Fruit fly (Drosophila melanogaster) whole organism, embryonic: ENCODE data around the gene Mlc1.

ENCODE experiments used
- C15 ChIP-seq: fragments of 200-800 bp; sonication (Bioruptor generic); IDR thresholded peaks from 3 replicates; pipeline ENCODE4 v1.3.6; 2022; ENCODE audit warnings: missing biosample characterization, missing genetic modification characterization
- CG1024 ChIP-seq: fragments of 200-800 bp; sonication (Bioruptor generic); IDR thresholded peaks from 2 replicates; pipeline ENCODE4 v1.3.6; 2022; ENCODE audit warnings: missing biosample characterization, missing genetic modification characterization
- CG10274 ChIP-seq: fragments of 200-800 bp; sonication (Bioruptor generic); optimal IDR thresholded peaks from 3 replicates; lab custom pipeline; 2017; ENCODE audit warnings: missing biosample characterization, mild to moderate bottlenecking, missing genetic modification characterization
- CG10431 ChIP-seq: fragments of 200-800 bp; sonication (Bioruptor generic); optimal IDR thresholded peaks from 3 replicates; lab custom pipeline; 2018; ENCODE audit warnings: missing biosample characterization, mild to moderate bottlenecking, missing genetic modification characterization
- CG10565 ChIP-seq: fragments of 200-800 bp; sonication (Bioruptor generic); optimal IDR thresholded peaks from 3 replicates; lab custom pipeline; 2016; ENCODE audit warnings: missing biosample characterization, mild to moderate bottlenecking, missing genetic modification characterization
- CG11695 ChIP-seq: fragments of 200-800 bp; sonication (Bioruptor generic); IDR thresholded peaks from 3 replicates; pipeline ENCODE4 v1.3.6; 2022; ENCODE audit warnings: missing biosample characterization, missing genetic modification characterization
- CG12744 ChIP-seq: fragments of 200-800 bp; sonication (Bioruptor generic); optimal IDR thresholded peaks from 2 replicates; lab custom pipeline; 2016; ENCODE audit warnings: missing biosample characterization, missing genetic modification characterization
- CG13424 ChIP-seq: fragments of 200-800 bp; sonication (Bioruptor generic); optimal IDR thresholded peaks from 2 replicates; lab custom pipeline; 2019; ENCODE audit warnings: missing biosample characterization, mild to moderate bottlenecking, missing genetic modification characterization, moderate library complexity
- CG13894 ChIP-seq: fragments of 200-800 bp; sonication (Bioruptor generic); optimal IDR thresholded peaks from 3 replicates; lab custom pipeline; 2018; ENCODE audit warnings: missing biosample characterization, mild to moderate bottlenecking, missing genetic modification characterization, moderate library complexity
- CG14860 ChIP-seq: fragments of 200-800 bp; sonication (Bioruptor generic); IDR thresholded peaks from 3 replicates; pipeline ENCODE4 v1.3.6; 2022; ENCODE audit warnings: missing biosample characterization, missing genetic modification characterization; ENCODE audit not compliant: partially characterized antibody
- CG17912 ChIP-seq: fragments of 200-800 bp; sonication (Bioruptor generic); optimal IDR thresholded peaks from 2 replicates; lab custom pipeline; 2018; ENCODE audit warnings: missing biosample characterization, mild to moderate bottlenecking, missing genetic modification characterization
- CG18011 ChIP-seq: fragments of 200-800 bp; sonication (Bioruptor generic); optimal IDR thresholded peaks from 2 replicates; lab custom pipeline; 2017; ENCODE audit warnings: missing biosample characterization, missing genetic modification characterization, mild to moderate bottlenecking, moderate library complexity, missing genotype
- CG1832 ChIP-seq: fragments of 200-800 bp; sonication (Bioruptor generic); optimal IDR thresholded peaks from 2 replicates; lab custom pipeline; 2017; ENCODE audit warnings: missing biosample characterization, mild to moderate bottlenecking, missing genetic modification characterization, inconsistent platforms
- CG2875 ChIP-seq: fragments of 200-800 bp; sonication (Bioruptor generic); optimal IDR thresholded peaks from 2 replicates; lab custom pipeline; 2017; ENCODE audit warnings: missing biosample characterization, mild to moderate bottlenecking, missing genetic modification characterization, missing genetic modification reagents
- CG3065 ChIP-seq: fragments of 200-800 bp; sonication (Bioruptor generic); optimal IDR thresholded peaks from 2 replicates; lab custom pipeline; 2016; ENCODE audit warnings: missing biosample characterization, missing genetic modification characterization
- CG31224 ChIP-seq: fragments of 200-800 bp; sonication (Bioruptor generic); IDR thresholded peaks from 2 replicates; pipeline ENCODE4 v1.3.6; 2022; ENCODE audit warnings: missing biosample characterization, missing genetic modification characterization
- CG3163 ChIP-seq: fragments of 200-800 bp; sonication (Bioruptor generic); optimal IDR thresholded peaks from 3 replicates; lab custom pipeline; 2016; ENCODE audit warnings: missing biosample characterization, missing genetic modification characterization
- CG4730 ChIP-seq: fragments of 200-800 bp; sonication (Bioruptor generic); IDR thresholded peaks from 2 replicates; pipeline ENCODE4 v1.3.6; 2022; ENCODE audit warnings: missing biosample characterization, missing genetic modification characterization
- CG5245 ChIP-seq: fragments of 200-800 bp; sonication (Bioruptor generic); optimal IDR thresholded peaks from 3 replicates; lab custom pipeline; 2016; ENCODE audit warnings: missing biosample characterization, missing genetic modification characterization
- CG7556 ChIP-seq: fragments of 200-800 bp; sonication (Bioruptor generic); optimal IDR thresholded peaks from 2 replicates; lab custom pipeline; 2017; ENCODE audit warnings: missing biosample characterization, mild to moderate bottlenecking, missing genetic modification characterization
- CG7839 ChIP-seq: fragments of 200-800 bp; sonication (Bioruptor generic); optimal IDR thresholded peaks from 3 replicates; lab custom pipeline; 2018; ENCODE audit warnings: missing biosample characterization, mild to moderate bottlenecking, missing genetic modification characterization, moderate library complexity
- CG7928 ChIP-seq: fragments of 200-800 bp; sonication (Bioruptor generic); optimal IDR thresholded peaks from 2 replicates; lab custom pipeline; 2017; ENCODE audit warnings: missing biosample characterization, mild to moderate bottlenecking, missing genetic modification characterization
- CG8290 ChIP-seq, 3 experiments: fragments of 200-800 bp; sonication (Bioruptor generic); optimal IDR thresholded peaks; 2 replicates each; lab custom pipeline; 2016 to 2019; ENCODE audit warnings: missing biosample characterization in 3 of 3, missing genetic modification characterization in 3 of 3, mild to moderate bottlenecking in 2 of 3, moderate library complexity in 1 of 3
- CG8478 ChIP-seq: fragments of >200 bp; optimal IDR thresholded peaks from 2 replicates; lab custom pipeline; 2018
- CG9215 ChIP-seq: fragments of 200-800 bp; sonication (Bioruptor generic); IDR thresholded peaks from 2 replicates; pipeline ENCODE4 v1.3.6; 2022; ENCODE audit warnings: missing biosample characterization, missing genetic modification characterization
- CG9876 ChIP-seq: fragments of 200-800 bp; sonication (Bioruptor generic); optimal IDR thresholded peaks from 2 replicates; lab custom pipeline; 2016; ENCODE audit warnings: missing biosample characterization, missing genetic modification characterization
- Dek ChIP-seq: fragments of 200-800 bp; sonication (Bioruptor generic); optimal IDR thresholded peaks from 3 replicates; lab custom pipeline; 2019; ENCODE audit warnings: missing biosample characterization, mild to moderate bottlenecking, missing genetic modification characterization, moderate library complexity
- Elba2 ChIP-seq: fragments of 200-800 bp; sonication (Bioruptor generic); optimal IDR thresholded peaks from 3 replicates; lab custom pipeline; 2016; ENCODE audit warnings: missing biosample characterization, missing genetic modification characterization
- Ets65A ChIP-seq: fragments of 200-800 bp; sonication (Bioruptor generic); peaks from one replicate; lab custom pipeline; 2016; ENCODE audit warnings: missing biosample characterization, missing genetic modification characterization
- HLH4C ChIP-seq: fragments of 200-800 bp; sonication (Bioruptor generic); IDR thresholded peaks from 3 replicates; pipeline ENCODE4 v1.3.6; 2022; ENCODE audit warnings: missing biosample characterization, missing genetic modification characterization; ENCODE audit not compliant: partially characterized antibody
- Lpt ChIP-seq: fragments of >200 bp; optimal IDR thresholded peaks from 2 replicates; lab custom pipeline; 2018; ENCODE audit warnings: missing biosample characterization, missing genetic modification characterization
- Meics ChIP-seq: fragments of 200-800 bp; sonication (Bioruptor generic); optimal IDR thresholded peaks from 2 replicates; lab custom pipeline; 2017; ENCODE audit warnings: missing biosample characterization, mild to moderate bottlenecking, missing genetic modification characterization
- Myb ChIP-seq: fragments of 200-800 bp; sonication (Bioruptor generic); optimal IDR thresholded peaks from 2 replicates; lab custom pipeline; 2016; ENCODE audit warnings: missing biosample characterization, missing genetic modification characterization
- Neu2 ChIP-seq: fragments of 200-800 bp; sonication (Bioruptor generic); optimal IDR thresholded peaks from 3 replicates; lab custom pipeline; 2016; ENCODE audit warnings: missing biosample characterization, missing genetic modification characterization, borderline replicate concordance
- NfI ChIP-seq: fragments of 200-800 bp; sonication (Bioruptor generic); optimal IDR thresholded peaks from 3 replicates; lab custom pipeline; 2018; ENCODE audit warnings: missing biosample characterization, mild to moderate bottlenecking, missing genetic modification characterization, moderate library complexity
- Rx ChIP-seq: fragments of 200-800 bp; sonication (Bioruptor generic); IDR thresholded peaks from 2 replicates; pipeline ENCODE4 v1.3.6; 2022; ENCODE audit warnings: missing biosample characterization, missing genetic modification characterization
- Sox102F ChIP-seq: fragments of 200-800 bp; sonication (Bioruptor generic); optimal IDR thresholded peaks from 2 replicates; lab custom pipeline; 2018; ENCODE audit warnings: missing biosample characterization, mild to moderate bottlenecking, missing genetic modification characterization, moderate library complexity
- Sry-δ ChIP-seq: fragments of 200-800 bp; sonication (Bioruptor generic); optimal IDR thresholded peaks from 2 replicates; lab custom pipeline; 2016; ENCODE audit warnings: missing biosample characterization, missing genetic modification characterization
- ara ChIP-seq: fragments of 200-800 bp; sonication (Bioruptor generic); IDR thresholded peaks from 2 replicates; pipeline ENCODE4 v1.3.6; 2022; ENCODE audit warnings: missing biosample characterization, missing genetic modification characterization
- chif ChIP-seq, 2 experiments: fragments of 200-800 bp; sonication (Bioruptor generic); optimal IDR thresholded peaks; 3 replicates each; lab custom pipeline; 2016; ENCODE audit warnings: missing biosample characterization in 2 of 2, missing genetic modification characterization in 2 of 2
- chn ChIP-seq: fragments of 200-800 bp; sonication (Bioruptor generic); optimal IDR thresholded peaks from 2 replicates; lab custom pipeline; 2016; ENCODE audit warnings: missing biosample characterization, missing genetic modification characterization
- fd64A ChIP-seq: fragments of 200-800 bp; sonication (Bioruptor generic); optimal IDR thresholded peaks from 3 replicates; lab custom pipeline; 2018; ENCODE audit warnings: missing biosample characterization, mild to moderate bottlenecking, missing genetic modification characterization
- gem ChIP-seq: fragments of 200-800 bp; sonication (Bioruptor generic); optimal IDR thresholded peaks from 2 replicates; lab custom pipeline; 2019; ENCODE audit warnings: missing biosample characterization, mild to moderate bottlenecking, missing genetic modification characterization, moderate library complexity
- inv ChIP-seq: fragments of 200-800 bp; sonication (Bioruptor generic); IDR thresholded peaks from 2 replicates; pipeline ENCODE4 v1.3.6; 2022; ENCODE audit warnings: missing biosample characterization, missing genetic modification characterization; ENCODE audit not compliant: partially characterized antibody
- nau ChIP-seq: fragments of 200-800 bp; sonication (Bioruptor generic); optimal IDR thresholded peaks from 3 replicates; lab custom pipeline; 2017; ENCODE audit warnings: missing biosample characterization, mild to moderate bottlenecking, missing genetic modification characterization, missing genetic modification reagents
- pfk ChIP-seq: fragments of 200-800 bp; sonication (Bioruptor generic); optimal IDR thresholded peaks from 2 replicates; lab custom pipeline; 2018; ENCODE audit warnings: missing biosample characterization, mild to moderate bottlenecking, missing genetic modification characterization, moderate library complexity
- sc ChIP-seq, 3 experiments: fragments of >200 bp in 2 of 3; fragments of 200-800 bp in 1 of 3; sonication (Bioruptor generic) in 1 of 3; optimal IDR thresholded peaks; 2 replicates in 2 of 3; 3 replicates in 1 of 3; lab custom pipeline; 2017; ENCODE audit warnings: mild to moderate bottlenecking in 1 of 3, missing biosample characterization in 1 of 3, missing genetic modification characterization in 1 of 3, missing genetic modification reagents in 1 of 3
- slp2 ChIP-seq: fragments of 200-800 bp; sonication (Bioruptor generic); optimal IDR thresholded peaks from 2 replicates; lab custom pipeline; 2016; ENCODE audit warnings: missing biosample characterization, missing genetic modification characterization
- stwl ChIP-seq: fragments of 200-800 bp; sonication (Bioruptor generic); optimal IDR thresholded peaks from 3 replicates; lab custom pipeline; 2018; ENCODE audit warnings: missing biosample characterization, mild to moderate bottlenecking, missing genetic modification characterization, moderate library complexity
- unc-4 ChIP-seq: fragments of 200-800 bp; sonication (Bioruptor generic); IDR thresholded peaks from 2 replicates; pipeline ENCODE4 v1.3.6; 2022; ENCODE audit warnings: missing biosample characterization, missing genetic modification characterization; ENCODE audit not compliant: partially characterized antibody
- zen ChIP-seq: fragments of 200-800 bp; sonication (Bioruptor generic); optimal IDR thresholded peaks from 3 replicates; lab custom pipeline; 2018; ENCODE audit warnings: missing biosample characterization, mild to moderate bottlenecking, missing genetic modification characterization, moderate library complexity

Gene Mlc1

DNA sequence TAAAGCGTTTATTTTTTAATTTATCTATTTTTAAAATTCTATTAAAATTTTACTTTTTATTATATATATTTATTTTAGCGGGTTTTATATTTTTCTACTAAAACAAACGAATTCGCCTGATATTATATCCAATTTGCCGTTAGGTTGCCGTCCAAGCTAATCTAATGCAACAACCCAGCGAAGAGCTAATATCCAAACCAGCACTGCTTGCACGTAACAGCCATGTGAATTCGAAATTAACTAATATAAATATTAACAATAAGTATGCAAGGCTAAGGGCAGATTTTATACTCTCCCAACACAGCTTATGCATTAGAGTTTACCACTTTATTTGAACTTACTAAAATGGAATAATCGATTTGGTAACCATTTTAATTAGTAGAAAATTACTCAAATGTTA, 8.3 kb downstream of the Mlc1 start:
- no peak for TF ChIP-seq chn (GFP tag; lab: Kevin White, UChicago)
- TF ChIP-seq CG17912 (GFP tag; lab: Kevin White, UChicago): no peak
- TF ChIP-seq Elba2 (GFP tag; lab: Kevin White, UChicago): peak; percentile 9
- TF ChIP-seq CG10565 (GFP tag; lab: Kevin White, UChicago): no peak
- TF ChIP-seq Sox102F: no peak
- TF ChIP-seq slp2 (GFP tag; lab: Kevin White, UChicago): no peak
- no peak for TF ChIP-seq CG14860 (GFP tag; lab: Robert Waterston, UW)
- TF ChIP-seq Ets65A (GFP tag; lab: Kevin White, UChicago): peak; percentile 68
- no peak for TF ChIP-seq Meics
- TF ChIP-seq CG8478 (lab: Kevin White, UChicago): peak; percentile 59
- TF ChIP-seq fd64A (GFP tag; lab: Kevin White, UChicago): no peak
- no peak for TF ChIP-seq CG7556 (GFP tag; lab: Kevin White, UChicago)
- TF ChIP-seq inv (GFP tag; lab: Robert Waterston, UW): no peak
- TF ChIP-seq NfI (GFP tag; lab: Kevin White, UChicago): no peak
- no peak for TF ChIP-seq Sry-δ (GFP tag; lab: Kevin White, UChicago)
- peak; percentile 22 for TF ChIP-seq Dek
- TF ChIP-seq HLH4C: no peak
- TF ChIP-seq CG7839 (tag; lab: Kevin White, UChicago): no peak
- no peak for TF ChIP-seq CG13894
- TF ChIP-seq CG10274: no peak
- TF ChIP-seq chif (GFP tag; optimal IDR thresholded peaks at IDR 0.05; lab: Kevin White, UChicago): no peak
- no peak for TF ChIP-seq CG2875 (GFP tag; lab: Kevin White, UChicago)
- TF ChIP-seq pfk: no peak
- no peak for TF ChIP-seq CG1024 (GFP tag; lab: Robert Waterston, UW)
- no peak for TF ChIP-seq CG11695 (GFP tag; lab: Robert Waterston, UW)
- no peak for TF ChIP-seq CG10431 (GFP tag; lab: Kevin White, UChicago)
- TF ChIP-seq CG9876 (GFP tag; lab: Kevin White, UChicago): no peak
- TF ChIP-seq CG18011 (GFP tag; lab: Kevin White, UChicago): no peak
- TF ChIP-seq CG12744 (GFP tag; lab: Kevin White, UChicago): no peak
- no peak for TF ChIP-seq zen (tag; lab: Kevin White, UChicago)
- TF ChIP-seq CG4730: no peak
- no peak for TF ChIP-seq CG9215
- no peak for TF ChIP-seq nau (GFP tag; lab: Kevin White, UChicago)
- no peak for TF ChIP-seq CG3065 (GFP tag; lab: Kevin White, UChicago)
- no peak for TF ChIP-seq CG1832 (GFP tag; lab: Kevin White, UChicago)
- TF ChIP-seq Myb (GFP tag; lab: Kevin White, UChicago): peak; percentile 92
- no peak for TF ChIP-seq C15 (GFP tag; lab: Robert Waterston, UW)
- no peak for TF ChIP-seq Neu2 (GFP tag; lab: Kevin White, UChicago)
- no peak for TF ChIP-seq CG31224 (GFP tag; lab: Robert Waterston, UW)
- no peak for TF ChIP-seq ara
- TF ChIP-seq CG3163: no peak
- no peak for TF ChIP-seq sc (optimal IDR thresholded peaks at IDR 0.05; lab: Kevin White, UChicago)
- TF ChIP-seq sc (GFP tag; optimal IDR thresholded peaks at IDR 0.05; lab: Kevin White, UChicago): no peak
- no peak for TF ChIP-seq CG7928 (GFP tag; lab: Kevin White, UChicago)
- TF ChIP-seq CG13424 (tag; lab: Kevin White, UChicago): no peak
- TF ChIP-seq CG5245: no peak
- no peak for TF ChIP-seq Lpt (GFP tag; lab: Kevin White, UChicago)
- no peak for TF ChIP-seq unc-4 (GFP tag; lab: Robert Waterston, UW)
- TF ChIP-seq gem: no peak
- no peak for TF ChIP-seq Rx
- TF ChIP-seq CG8290 (GFP tag; optimal IDR thresholded peaks at IDR 0.05; lab: Kevin White, UChicago): no peak
- peak in 1 of 2 experiments; percentile 67 for TF ChIP-seq CG8290 (tag; optimal IDR thresholded peaks at IDR 0.05; lab: Kevin White, UChicago)
- TF ChIP-seq stwl: peak; percentile 28
